Worm (Caenorhabditis elegans): ENCODE measurements around the gene cls-1.

The cls-1 gene

DNA sequence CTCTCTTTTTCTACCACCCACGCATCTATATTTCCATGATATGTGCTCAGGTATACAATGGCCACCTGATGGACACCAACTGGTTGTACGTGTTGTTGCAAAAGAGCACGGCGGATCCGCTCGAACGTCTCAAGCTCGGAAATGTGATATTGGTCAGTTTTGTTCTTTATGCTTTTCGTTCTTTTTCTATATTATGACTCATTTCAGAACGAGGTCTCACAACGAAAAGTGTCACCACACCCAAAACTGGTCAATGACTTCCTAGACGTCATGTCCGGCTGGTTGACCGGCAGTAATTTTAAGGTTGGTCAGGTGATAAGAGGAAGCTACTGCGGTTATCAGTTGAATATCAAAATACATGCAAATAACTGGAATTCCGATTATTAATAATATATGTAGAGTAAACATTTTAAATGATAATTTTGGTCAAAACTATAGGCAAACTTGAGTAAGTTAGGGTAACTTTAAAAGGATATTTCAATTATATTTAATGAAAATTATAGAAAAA is at the start of gene cls-1:
Gene cls-1 (plus strand): TSS at position 51 of the 508 bp plus-strand sequence.
- peak; percentile 43 for TF ChIP-seq pqm-1 (tag; optimal IDR thresholded peaks at IDR 0.05)
- peak; percentile 25 for TF ChIP-seq elt-2 (tag; optimal IDR thresholded peaks at IDR 0.05)
- no peak for TF ChIP-seq mml-1 (tag; optimal IDR thresholded peaks at IDR 0.05)

DNA sequence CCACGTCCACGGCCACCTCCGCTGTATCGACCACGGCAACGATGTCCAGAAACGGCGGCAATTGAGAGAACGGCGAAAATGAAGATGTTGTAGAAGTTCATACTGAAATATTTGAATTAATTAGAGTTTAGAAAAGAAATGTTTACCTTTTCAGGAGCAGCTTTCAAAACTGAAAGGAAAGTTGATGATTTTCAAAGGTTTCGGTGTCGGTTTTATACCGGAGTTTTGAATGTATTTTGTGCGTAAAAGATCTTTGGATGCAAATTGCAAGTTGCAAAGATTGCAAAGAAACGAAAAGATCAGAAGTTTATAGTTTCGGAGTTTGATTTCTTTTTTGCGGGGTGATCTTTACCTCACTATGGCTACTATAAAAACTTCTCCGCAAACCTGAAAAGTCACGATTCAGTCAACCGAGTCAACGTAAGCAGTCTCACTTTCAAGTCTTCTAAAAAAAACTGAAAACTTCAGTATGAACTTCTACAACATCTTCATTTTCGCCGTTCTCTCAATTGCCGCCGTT is 49.1 kb upstream of the cls-1 start, which contains the start of the genes fipr-19 and fipr-18:
Gene fipr-19 (minus strand): TSS at position 101 of the 520 bp plus-strand sequence.
Gene fipr-18 (plus strand): TSS at position 470 of the 520 bp plus-strand sequence.
- no peak for TF ChIP-seq nhr-77 (tag; optimal IDR thresholded peaks at IDR 0.05)
- TF ChIP-seq unc-62 (GFP tag; optimal IDR thresholded peaks at IDR 0.05): no peak
- no peak for TF ChIP-seq unc-39 (tag; optimal IDR thresholded peaks at IDR 0.05)
- TF ChIP-seq pqm-1 (tag; optimal IDR thresholded peaks at IDR 0.05): no peak
- TF ChIP-seq lin-15B (tag; optimal IDR thresholded peaks at IDR 0.05): no peak
- TF ChIP-seq nhr-43 (tag; optimal IDR thresholded peaks at IDR 0.05; ENCODE audit: poor library complexity, severe bottlenecking): no peak
- no peak for TF ChIP-seq nhr-28 (tag; optimal IDR thresholded peaks at IDR 0.05)
- no peak for TF ChIP-seq ceh-9 (tag; optimal IDR thresholded peaks at IDR 0.05)
- TF ChIP-seq ztf-11 (tag; optimal IDR thresholded peaks at IDR 0.05): no peak
- no peak for TF ChIP-seq ceh-28 (tag; optimal IDR thresholded peaks at IDR 0.05)
- TF ChIP-seq eor-1 (tag; optimal IDR thresholded peaks at IDR 0.05): no peak
- TF ChIP-seq fos-1 (tag; optimal IDR thresholded peaks at IDR 0.05): no peak
- TF ChIP-seq snpc-4 (tag; optimal IDR thresholded peaks at IDR 0.05): no peak
- TF ChIP-seq skn-1 (tag; optimal IDR thresholded peaks at IDR 0.05): no peak
- no peak for TF ChIP-seq tbx-2 (tag; optimal IDR thresholded peaks at IDR 0.05)

DNA sequence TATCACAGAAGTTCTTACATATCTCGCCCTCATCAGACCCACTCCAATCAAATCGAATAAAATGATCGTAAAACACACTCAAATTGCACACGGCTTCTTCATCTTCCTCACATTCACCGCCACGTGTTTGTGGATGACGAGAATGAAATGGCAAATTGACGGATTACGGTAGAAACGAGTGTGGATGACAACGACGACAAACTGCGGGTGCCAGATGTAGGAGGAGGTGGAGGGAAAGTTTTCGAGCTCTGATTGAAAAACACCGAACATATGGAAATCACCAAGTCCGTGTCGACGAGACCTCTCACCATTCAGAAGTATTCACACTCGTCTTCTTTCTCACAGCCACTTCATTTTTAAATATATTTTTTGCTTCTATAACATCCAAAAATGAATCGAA is 48.0 kb upstream of the cls-1 start, which contains the start of gene mls-1:
Gene mls-1 (plus strand): TSS at position 324 of the 400 bp plus-strand sequence.
- no peak for TF ChIP-seq daf-12 (tag; optimal IDR thresholded peaks at IDR 0.05)
- TF ChIP-seq fos-1 (tag; optimal IDR thresholded peaks at IDR 0.05): no peak
- no peak for TF ChIP-seq egl-27 (tag; optimal IDR thresholded peaks at IDR 0.05)
- TF ChIP-seq nhr-11 (tag; optimal IDR thresholded peaks at IDR 0.05): no peak
- TF ChIP-seq ama-1 (optimal IDR thresholded peaks at IDR 0.05): no peak
- no peak for TF ChIP-seq fkh-10 (GFP tag; optimal IDR thresholded peaks at IDR 0.05)
- no peak for TF ChIP-seq ZK546.5 (tag; optimal IDR thresholded peaks at IDR 0.05)
- TF ChIP-seq mdl-1 (tag; optimal IDR thresholded peaks at IDR 0.05): no peak
- no peak for TF ChIP-seq fkh-2 (tag; optimal IDR thresholded peaks at IDR 0.05)

DNA sequence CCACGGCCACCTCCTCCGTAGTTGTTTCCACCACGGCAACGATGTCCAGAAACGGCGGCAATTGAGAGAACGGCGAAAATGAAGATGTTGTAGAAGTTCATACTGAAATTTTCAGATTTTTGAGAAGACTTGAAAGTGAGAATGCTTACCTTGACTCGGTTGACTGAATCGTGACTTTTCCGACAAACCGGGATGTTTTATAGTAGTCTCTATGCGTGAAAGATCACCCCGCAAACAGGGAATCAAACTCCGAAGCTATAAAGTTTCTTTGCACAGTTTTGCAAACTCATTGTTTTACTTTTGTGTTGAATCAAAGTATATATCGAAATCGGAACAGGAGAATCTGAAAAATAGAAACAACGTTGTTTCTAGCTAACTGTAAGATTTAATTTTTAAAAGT is 45.7 kb upstream of the cls-1 start, which contains the start of gene fipr-20:
Gene fipr-20 (minus strand): TSS at position 101 of the 400 bp plus-strand sequence.
- TF ChIP-seq ceh-82 (tag; optimal IDR thresholded peaks at IDR 0.05) (no peak), tbx-2 (tag; optimal IDR thresholded peaks at IDR 0.05) (no peak), nhr-237 (tag; optimal IDR thresholded peaks at IDR 0.05) (no peak), nhr-76 (tag; optimal IDR thresholded peaks at IDR 0.05) (no peak), snpc-4 (tag; optimal IDR thresholded peaks at IDR 0.05) (no peak), nhr-28 (tag; optimal IDR thresholded peaks at IDR 0.05) (no peak), zag-1 (tag; optimal IDR thresholded peaks at IDR 0.05) (no peak), fos-1 (tag; optimal IDR thresholded peaks at IDR 0.05) (no peak), unc-62 (GFP tag; optimal IDR thresholded peaks at IDR 0.05) (no peak), ZK546.5 (tag; optimal IDR thresholded peaks at IDR 0.05) (no peak), elt-2 (tag; optimal IDR thresholded peaks at IDR 0.05) (no peak), unc-39 (tag; optimal IDR thresholded peaks at IDR 0.05) (no peak), nhr-77 (tag; optimal IDR thresholded peaks at IDR 0.05) (no peak), nhr-67 (tag; optimal IDR thresholded peaks at IDR 0.05) (no peak), nhr-25 (tag; optimal IDR thresholded peaks at IDR 0.05) (no peak), egl-27 (tag; optimal IDR thresholded peaks at IDR 0.05) (no peak), hmg-11 (tag; optimal IDR thresholded peaks at IDR 0.05) (no peak), ztf-4 (tag; optimal IDR thresholded peaks at IDR 0.05) (no peak)

DNA sequence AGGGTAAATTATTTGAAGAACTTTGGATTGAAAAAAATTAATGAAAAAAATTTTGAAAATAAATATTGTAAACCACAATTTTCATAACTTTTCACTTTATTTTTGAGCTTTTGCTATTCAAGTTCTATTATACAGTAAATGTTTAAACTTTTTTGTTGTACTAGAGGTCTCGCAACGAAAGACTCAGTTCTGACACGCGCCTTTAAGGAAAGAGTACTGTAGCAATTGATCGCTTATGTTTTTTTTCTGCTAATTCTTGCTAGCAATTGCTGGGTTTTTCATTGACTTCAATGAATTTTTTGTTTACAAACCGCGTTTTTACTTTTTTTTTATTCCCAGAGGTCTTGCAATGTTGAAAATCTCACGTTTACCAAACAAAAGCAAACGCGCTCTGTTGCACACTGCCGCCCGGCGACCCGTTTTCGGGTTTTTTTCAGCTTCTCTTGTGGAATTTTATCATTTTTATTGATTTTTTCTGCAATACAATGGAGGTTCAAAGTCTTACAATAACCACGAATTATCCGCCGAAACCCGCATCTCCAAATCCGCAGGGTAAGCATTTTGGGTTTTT is 44.5 kb upstream of the cls-1 start, which contains the start of gene H14A12.3:
Gene H14A12.3 (plus strand): TSS at position 360 of the 571 bp plus-strand sequence.
- TF ChIP-seq ceh-28 (tag; optimal IDR thresholded peaks at IDR 0.05) (no peak), pha-4 (tag; optimal IDR thresholded peaks at IDR 0.05) (peak; percentile 83), snpc-4 (tag; optimal IDR thresholded peaks at IDR 0.05) (no peak), lin-15B (tag; optimal IDR thresholded peaks at IDR 0.05) (peak; percentile 17), lin-39 (tag; optimal IDR thresholded peaks at IDR 0.05) (no peak), elt-2 (tag; optimal IDR thresholded peaks at IDR 0.05) (peak; percentile 12), nfya-1 (tag; optimal IDR thresholded peaks at IDR 0.05; ENCODE audit: insufficient read depth) (peak; percentile 40), ama-1 (optimal IDR thresholded peaks at IDR 0.05) (peak; percentile 23), egl-27 (tag; optimal IDR thresholded peaks at IDR 0.05) (no peak)
